Worm (Caenorhabditis elegans) whole organism, young adult: ENCODE results near the gene Y62H9A.8.

Experiments used
- B0019.2 ChIP-seq: fragments of 200-800 bp; sonication (Bioruptor generic); conservative IDR thresholded peaks from 2 replicates; pipeline ENCODE4 v1.3.6; 2022; ENCODE audit warnings: missing genetic modification reagents, missing genetic modification characterization, missing compliant biosample characterization
- B0261.1 ChIP-seq: sonication (generic microtip); optimal IDR thresholded peaks from 2 replicates; lab custom pipeline; 2016; ENCODE audit warnings: mild to moderate bottlenecking, missing genetic modification characterization, moderate library complexity, missing compliant biosample characterization
- C17E4.6 ChIP-seq: fragments of 200-800 bp; sonication (Bioruptor generic); IDR thresholded peaks from 2 replicates; pipeline ENCODE4 v1.3.6; 2022; ENCODE audit warnings: missing genetic modification reagents, missing genetic modification characterization, missing compliant biosample characterization
- D2030.7 ChIP-seq: fragments of 200-800 bp; sonication (Bioruptor generic); IDR thresholded peaks from 2 replicates; pipeline ENCODE4 v1.3.6; 2022; ENCODE audit warnings: missing genetic modification reagents, missing genetic modification characterization, missing compliant biosample characterization
- F23B12.7 ChIP-seq: sonication (generic microtip); optimal IDR thresholded peaks from 2 replicates; lab custom pipeline; 2017; ENCODE audit warnings: missing genetic modification characterization, mild to moderate bottlenecking, missing compliant biosample characterization, antibody characterized with exemption, moderate library complexity; ENCODE audit not compliant: insufficient read depth
- F33H1.4 ChIP-seq: fragments of 200-800 bp; sonication (Bioruptor generic); IDR thresholded peaks from 2 replicates; pipeline ENCODE4 v1.3.6; 2022; ENCODE audit warnings: missing genetic modification reagents, missing genetic modification characterization, missing compliant biosample characterization
- F52B5.7 ChIP-seq: sonication (generic microtip); optimal IDR thresholded peaks from 2 replicates; lab custom pipeline; 2016; ENCODE audit warnings: mild to moderate bottlenecking, missing genetic modification characterization, missing compliant biosample characterization
- F57A8.1 ChIP-seq: fragments of 200-800 bp; sonication (Bioruptor generic); optimal IDR thresholded peaks from 2 replicates; lab custom pipeline; 2018; ENCODE audit warnings: mild to moderate bottlenecking, missing genetic modification characterization, moderate library complexity, missing compliant biosample characterization
- T26A5.8 ChIP-seq: sonication (generic microtip); optimal IDR thresholded peaks from 2 replicates; lab custom pipeline; 2016; ENCODE audit warnings: missing genetic modification characterization, missing compliant biosample characterization
- Y53F4B.3 ChIP-seq: fragments of 200-800 bp; sonication (Bioruptor generic); IDR thresholded peaks from 2 replicates; pipeline ENCODE4 v1.3.6; 2022; ENCODE audit warnings: missing genetic modification reagents, missing genetic modification characterization, missing compliant biosample characterization
- Y53G8AR.9 ChIP-seq: fragments of 200-800 bp; sonication (Bioruptor generic); conservative IDR thresholded peaks from 2 replicates; pipeline ENCODE4 v1.3.6; 2022; ENCODE audit warnings: missing genetic modification reagents, missing genetic modification characterization, missing compliant biosample characterization
- Y56A3A.18 ChIP-seq: fragments of 200-800 bp; sonication (Bioruptor generic); IDR thresholded peaks from 2 replicates; pipeline ENCODE4 v1.3.6; 2022; ENCODE audit warnings: missing genetic modification reagents, missing genetic modification characterization, missing compliant biosample characterization
- Y67H2A.10 ChIP-seq: fragments of 200-800 bp; sonication (Bioruptor generic); conservative IDR thresholded peaks from 2 replicates; pipeline ENCODE4 v1.3.6; 2022; ENCODE audit warnings: missing genetic modification reagents, missing genetic modification characterization, missing compliant biosample characterization
- Y95B8A.8 ChIP-seq: fragments of 200-800 bp; sonication (Bioruptor generic); IDR thresholded peaks from 2 replicates; pipeline ENCODE4 v1.3.6; 2022; ENCODE audit warnings: missing genetic modification reagents, missing genetic modification characterization, missing compliant biosample characterization
- ama-1 ChIP-seq, 3 experiments: fragments of 150-350 bp in 1 of 3; sonication (generic microtip) in 2 of 3; optimal IDR thresholded peaks; 2 replicates each; lab custom pipeline; 2014 to 2018; ENCODE audit warnings: missing biosample characterization in 2 of 3, missing genetic modification characterization in 2 of 3, missing genetic modification reagents in 2 of 3
- cebp-1 ChIP-seq, 2 experiments: fragments of 200-800 bp in 1 of 2; sonication (Bioruptor generic) in 1 of 2; sonication (generic microtip) in 1 of 2; IDR thresholded peaks in 1 of 2; optimal IDR thresholded peaks in 1 of 2; 2 replicates each; pipeline versions ENCODE4 v1.3.6 to Lab custom; 2017 to 2022; ENCODE audit warnings: missing compliant biosample characterization in 2 of 2, missing genetic modification characterization in 2 of 2, mild to moderate bottlenecking in 1 of 2, missing genetic modification reagents in 1 of 2, moderate library complexity in 1 of 2
- dpl-1 ChIP-seq: fragments of 150-350 bp; optimal IDR thresholded peaks from 2 replicates; lab custom pipeline; 2014; ENCODE audit warnings: missing biosample characterization, missing genetic modification reagents, missing genetic modification characterization
- efl-1 ChIP-seq: fragments of 150-350 bp; optimal IDR thresholded peaks from 2 replicates; lab custom pipeline; 2014; ENCODE audit warnings: missing biosample characterization, missing genetic modification reagents, missing genetic modification characterization
- egl-18 ChIP-seq: fragments of 200-800 bp; sonication (Bioruptor generic); IDR thresholded peaks from 2 replicates; pipeline ENCODE4 v1.3.6; 2022; ENCODE audit warnings: missing genetic modification reagents, missing genetic modification characterization, missing compliant biosample characterization
- ets-4 ChIP-seq: fragments of 200-800 bp; sonication (Bioruptor generic); optimal IDR thresholded peaks from 2 replicates; lab custom pipeline; 2018; ENCODE audit warnings: mild to moderate bottlenecking, missing genetic modification characterization, missing compliant biosample characterization
- gei-17 ChIP-seq: fragments of 200-800 bp; sonication (Bioruptor generic); optimal IDR thresholded peaks from 2 replicates; lab custom pipeline; 2018; ENCODE audit warnings: mild to moderate bottlenecking, missing genetic modification characterization, missing compliant biosample characterization
- hmg-20 ChIP-seq: fragments of 200-800 bp; sonication (Bioruptor generic); IDR thresholded peaks from 2 replicates; pipeline ENCODE4 v1.3.6; 2022; ENCODE audit warnings: missing genetic modification reagents, missing genetic modification characterization, missing compliant biosample characterization
- hrde-1 ChIP-seq: sonication (generic microtip); optimal IDR thresholded peaks from 2 replicates; lab custom pipeline; 2016; ENCODE audit warnings: missing genetic modification characterization, mild to moderate bottlenecking, missing compliant biosample characterization, moderate library complexity, missing genotype, missing genetic modification reagents, borderline replicate concordance
- lag-1 ChIP-seq: fragments of 200-800 bp; sonication (Bioruptor generic); IDR thresholded peaks from 2 replicates; pipeline ENCODE4 v1.3.6; 2022; ENCODE audit warnings: missing genetic modification reagents, missing genetic modification characterization, missing compliant biosample characterization
- lin-54 ChIP-seq: fragments of 200-800 bp; sonication (Bioruptor generic); optimal IDR thresholded peaks from 2 replicates; lab custom pipeline; 2018; ENCODE audit warnings: mild to moderate bottlenecking, missing genetic modification characterization, missing compliant biosample characterization
- madf-6 ChIP-seq: fragments of 200-800 bp; sonication (Bioruptor generic); IDR thresholded peaks from 2 replicates; pipeline ENCODE4 v1.3.6; 2022; ENCODE audit warnings: missing genetic modification reagents, missing genetic modification characterization, missing compliant biosample characterization
- nhr-179 ChIP-seq: sonication (generic microtip); optimal IDR thresholded peaks from 2 replicates; lab custom pipeline; 2016; ENCODE audit warnings: mild to moderate bottlenecking, missing genetic modification characterization, missing compliant biosample characterization
- nhr-80 ChIP-seq: sonication (generic microtip); optimal IDR thresholded peaks from 2 replicates; lab custom pipeline; 2016; ENCODE audit warnings: missing genetic modification characterization, missing compliant biosample characterization
- nhr-90 ChIP-seq: sonication (generic microtip); optimal IDR thresholded peaks from 2 replicates; lab custom pipeline; 2016; ENCODE audit warnings: missing genotype, mild to moderate bottlenecking, missing genetic modification characterization, missing compliant biosample characterization
- rec-8 ChIP-seq, 2 experiments: sonication (generic microtip); optimal IDR thresholded peaks; 2 replicates each; lab custom pipeline; 2016; ENCODE audit warnings: mild to moderate bottlenecking in 2 of 2, missing genetic modification characterization in 2 of 2, missing genetic modification reagents in 2 of 2, missing genotype in 2 of 2, missing biosample characterization in 1 of 2, missing compliant biosample characterization in 1 of 2, moderate library complexity in 1 of 2
- repo-1 ChIP-seq: sonication (generic microtip); optimal IDR thresholded peaks from 2 replicates; lab custom pipeline; 2017; ENCODE audit warnings: mild to moderate bottlenecking, missing genetic modification characterization, missing compliant biosample characterization
- sea-2 ChIP-seq: fragments of 200-800 bp; sonication (Bioruptor generic); IDR thresholded peaks from 2 replicates; pipeline ENCODE4 v1.3.6; 2022; ENCODE audit warnings: missing genetic modification characterization, missing compliant biosample characterization
- tbx-9 ChIP-seq: sonication (generic microtip); optimal IDR thresholded peaks from 2 replicates; lab custom pipeline; 2016; ENCODE audit warnings: borderline replicate concordance, missing genetic modification characterization, inconsistent platforms, missing compliant biosample characterization
- tlf-1 ChIP-seq: fragments of 200-800 bp; sonication (Bioruptor generic); optimal IDR thresholded peaks from 2 replicates; lab custom pipeline; 2018; ENCODE audit warnings: mild to moderate bottlenecking, missing genetic modification characterization, missing compliant biosample characterization
- unc-130 ChIP-seq: sonication (generic microtip); optimal IDR thresholded peaks from 2 replicates; lab custom pipeline; 2016; ENCODE audit warnings: missing genetic modification reagents, missing genetic modification characterization, missing compliant biosample characterization
- zfh-2 ChIP-seq: fragments of 200-800 bp; sonication (Bioruptor generic); conservative IDR thresholded peaks from 2 replicates; pipeline ENCODE4 v1.3.6; 2022; ENCODE audit warnings: missing genetic modification reagents, missing genetic modification characterization, missing compliant biosample characterization
- ztf-26 ChIP-seq: sonication (generic microtip); optimal IDR thresholded peaks from 2 replicates; lab custom pipeline; 2017; ENCODE audit warnings: missing genetic modification characterization, missing compliant biosample characterization

The Y62H9A.8 gene

ce11 chrX:11898040-11898439, 5.8 kb upstream of the Y62H9A.8 start, which contains the start of gene Y62H9A.9:
TSS of gene Y62H9A.9 (minus strand) at chrX:11898140.
- TF ChIP-seq F23B12.7 (tag; lab: Kevin White, UChicago) (no peak), C17E4.6 (GFP tag; lab: Robert Waterston, UW) (no peak), Y67H2A.10 (GFP tag; lab: Robert Waterston, UW) (no peak), B0261.1 (tag; lab: Kevin White, UChicago) (no peak), F52B5.7 (no peak), T26A5.8 (no peak), hrde-1 (tag; lab: Kevin White, UChicago) (no peak), madf-6 (GFP tag; lab: Robert Waterston, UW) (no peak), D2030.7 (GFP tag; lab: Robert Waterston, UW) (no peak), zfh-2 (GFP tag; lab: Robert Waterston, UW) (no peak), lag-1 (no peak), dpl-1 (GFP tag; lab: Kevin White, UChicago) (no peak)
- TF ChIP-seq, all 124 proteins: peak for 0

DNA sequence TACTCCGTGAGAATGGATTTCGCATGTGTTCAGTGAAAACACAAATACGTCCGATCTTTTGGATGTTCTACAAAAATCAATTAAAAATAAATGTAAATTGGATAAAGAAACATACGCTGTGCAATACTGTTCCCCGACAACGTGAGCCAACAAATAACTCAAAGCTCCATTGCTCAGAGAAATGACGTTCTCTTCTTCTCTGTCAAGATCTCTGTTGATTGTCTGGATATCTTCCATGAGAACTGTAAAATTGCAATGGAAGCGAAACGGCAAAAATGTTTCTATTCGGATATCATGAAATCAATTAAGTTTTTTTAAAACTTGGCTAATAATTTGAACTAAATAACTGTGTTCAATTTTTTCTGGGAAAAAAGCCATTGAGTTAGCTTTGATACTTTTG, 4.5 kb upstream of the Y62H9A.8 start:
- TF ChIP-seq gei-17 (no peak), nhr-179 (no peak), Y56A3A.18 (no peak), sea-2 (GFP tag; lab: Robert Waterston, UW) (no peak), hrde-1 (tag; lab: Kevin White, UChicago) (no peak), ets-4 (GFP tag; lab: Kevin White, UChicago) (no peak), madf-6 (GFP tag; lab: Robert Waterston, UW) (no peak)

DNA sequence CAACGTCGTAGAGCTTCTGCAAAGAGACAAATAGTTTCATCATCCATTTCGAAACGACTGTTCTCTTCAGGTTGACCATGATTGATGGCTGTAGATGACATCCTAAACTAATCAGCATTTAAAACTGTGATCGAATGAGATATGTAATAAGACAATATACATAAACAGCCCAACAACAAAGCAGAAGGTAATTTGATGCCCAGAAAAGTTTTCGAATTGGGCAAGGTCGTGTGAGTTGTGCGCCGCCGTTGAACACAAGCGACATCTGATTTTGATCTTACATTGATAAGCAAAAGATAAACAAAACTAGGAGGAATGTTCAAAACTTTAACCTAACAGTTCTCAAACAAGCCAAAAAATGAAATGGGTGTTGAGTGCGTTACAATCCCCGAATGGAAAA, 6.7 kb downstream of the Y62H9A.8 start, which contains the start of gene Y62H9A.7:
TSS of gene Y62H9A.7 (minus strand) at position 101 of the 400 bp plus-strand sequence.
- TF ChIP-seq cebp-1 (GFP tag; IDR thresholded peaks at IDR 0.05; lab: Robert Waterston, UW) (no peak), cebp-1 (tag; optimal IDR thresholded peaks at IDR 0.05; lab: Kevin White, UChicago) (no peak), tbx-9 (tag; lab: Kevin White, UChicago) (no peak), lin-54 (GFP tag; lab: Kevin White, UChicago) (no peak), Y53G8AR.9 (GFP tag; lab: Robert Waterston, UW) (no peak), Y53F4B.3 (no peak), F33H1.4 (no peak), tlf-1 (GFP tag; lab: Kevin White, UChicago) (no peak), egl-18 (no peak), repo-1 (no peak)

DNA sequence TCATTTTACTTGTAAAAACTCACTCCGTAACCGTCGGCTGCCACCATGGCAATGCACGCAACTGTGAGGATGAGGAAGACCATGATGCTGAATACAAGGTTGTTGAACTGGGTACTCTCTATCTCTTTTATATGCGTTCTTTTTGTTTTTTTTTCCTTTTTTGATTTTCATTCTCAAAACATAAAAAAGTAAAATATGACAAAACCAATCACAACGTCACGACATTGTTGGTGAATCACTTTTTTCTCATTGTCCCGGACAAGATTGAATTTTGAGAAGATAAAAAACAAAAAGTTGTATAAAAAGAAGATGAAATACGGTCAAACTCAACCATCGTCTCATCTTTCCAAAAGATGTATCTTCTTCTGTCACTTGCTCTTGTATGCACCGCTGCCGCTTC, 9.4 kb downstream of the Y62H9A.8 start, which contains the start of the genes Y62H9A.5 and ule-5:
TSS of gene Y62H9A.5 (minus strand) at position 101 of the 400 bp plus-strand sequence.
TSS of gene ule-5 (plus strand) at position 328 of the 400 bp plus-strand sequence.
- TF ChIP-seq nhr-90 (tag; lab: Kevin White, UChicago): no peak
- no peak for TF ChIP-seq ztf-26 (tag; lab: Kevin White, UChicago)
- TF ChIP-seq dpl-1 (GFP tag; lab: Kevin White, UChicago): no peak
- TF ChIP-seq hrde-1 (tag; lab: Kevin White, UChicago): no peak
- no peak for TF ChIP-seq F57A8.1
- no peak for TF ChIP-seq hmg-20 (GFP tag; lab: Robert Waterston, UW)
- no peak for TF ChIP-seq unc-130 (GFP tag; lab: Kevin White, UChicago)
- TF ChIP-seq efl-1 (GFP tag; lab: Kevin White, UChicago): no peak
- TF ChIP-seq Y53G8AR.9 (GFP tag; lab: Robert Waterston, UW): no peak
- TF ChIP-seq nhr-80 (tag; lab: Kevin White, UChicago): no peak
- TF ChIP-seq zfh-2 (GFP tag; lab: Robert Waterston, UW): no peak
- no peak for TF ChIP-seq rec-8 (tag; optimal IDR thresholded peaks at IDR 0.05; lab: Kevin White, UChicago)
- no peak for TF ChIP-seq B0019.2
- no peak for TF ChIP-seq T26A5.8
- no peak for TF ChIP-seq gei-17
- TF ChIP-seq ama-1 (optimal IDR thresholded peaks at IDR 0.05; lab: Kevin White, UChicago): no peak
- no peak for TF ChIP-seq ama-1 (GFP tag; optimal IDR thresholded peaks at IDR 0.05; lab: Kevin White, UChicago)
- TF ChIP-seq Y95B8A.8 (GFP tag; lab: Robert Waterston, UW): no peak
